Worm (Caenorhabditis elegans) whole organism, L4/young adult: Measurements from ENCODE around the gene T10B9.14.

Source experiments
- W03F9.2 ChIP-seq: fragments of 150-350 bp; optimal IDR thresholded peaks from 2 replicates; lab custom pipeline; 2014; ENCODE audit warnings: missing biosample characterization, missing genetic modification characterization
- dao-5 ChIP-seq: sonication (generic microtip); optimal IDR thresholded peaks from 2 replicates; lab custom pipeline; 2016; ENCODE audit warnings: missing genotype, missing genetic modification characterization, moderate library complexity, missing compliant biosample characterization
- him-1 ChIP-seq: sonication (generic microtip); optimal IDR thresholded peaks from 2 replicates; lab custom pipeline; 2016; ENCODE audit warnings: missing genotype, missing genetic modification reagents, missing genetic modification characterization, missing compliant biosample characterization

Gene T10B9.14

ce11 chrII:9753730-9754129 is 28.5 kb downstream of the T10B9.14 start, which contains the start of gene ZK1321.1:
Gene ZK1321.1 (plus strand): TSS chrII:9754030.
- TF ChIP-seq him-1 (tag; lab: Kevin White, UChicago), result no peak

ce11 chrII:9753056-9753455 is 29.2 kb downstream of the T10B9.14 start, which contains the start of gene Y53C12B.7:
Gene Y53C12B.7 (minus strand): TSS chrII:9753218.
- TF ChIP-seq dao-5, result no peak
- no peak for TF ChIP-seq him-1 (tag; lab: Kevin White, UChicago)
- no peak for TF ChIP-seq W03F9.2 (tag; lab: Kevin White, UChicago)

- TF ChIP-seq dao-5, result no peak
- TF ChIP-seq him-1 (tag; lab: Kevin White, UChicago), result no peak
- no peak for TF ChIP-seq W03F9.2 (tag; lab: Kevin White, UChicago)
These were observed 30.0 kb downstream of the T10B9.14 start for ce11 chrII:9752278-9752677.

ce11 chrII:9746069-9746468 is 36.2 kb downstream of the T10B9.14 start, which contains the start of the genes Y53C12B.1 and nos-3:
Gene Y53C12B.1 (minus strand): TSS chrII:9746078.
Gene nos-3 (plus strand): TSS chrII:9746316.
- peak; percentile 85 for TF ChIP-seq W03F9.2 (tag; lab: Kevin White, UChicago)
- TF ChIP-seq him-1 (tag; lab: Kevin White, UChicago), result peak; percentile 14
- no peak for TF ChIP-seq dao-5

- TF ChIP-seq W03F9.2 (tag; lab: Kevin White, UChicago), result no peak
- no peak for TF ChIP-seq him-1 (tag; lab: Kevin White, UChicago)
- no peak for TF ChIP-seq dao-5
These were observed 39.5 kb downstream of the T10B9.14 start, which contains the start of gene pno-1 for ce11 chrII:9742784-9743183. Gene pno-1 (minus strand): TSS chrII:9742884.

- no peak for TF ChIP-seq dao-5
- TF ChIP-seq him-1 (tag; lab: Kevin White, UChicago), result no peak
- no peak for TF ChIP-seq W03F9.2 (tag; lab: Kevin White, UChicago)
These were observed 40.8 kb downstream of the T10B9.14 start for ce11 chrII:9741400-9741799.

- TF ChIP-seq dao-5 (no peak), W03F9.2 (tag; lab: Kevin White, UChicago) (no peak), him-1 (tag; lab: Kevin White, UChicago) (no peak)
These were observed 41.7 kb downstream of the T10B9.14 start for ce11 chrII:9740552-9740951.

ce11 chrII:9738820-9739219 is 43.4 kb downstream of the T10B9.14 start:
- no peak for TF ChIP-seq W03F9.2 (tag; lab: Kevin White, UChicago)
- no peak for TF ChIP-seq dao-5
- no peak for TF ChIP-seq him-1 (tag; lab: Kevin White, UChicago)

- TF ChIP-seq W03F9.2 (tag; lab: Kevin White, UChicago) (no peak), him-1 (tag; lab: Kevin White, UChicago) (no peak), dao-5 (no peak)
These were observed 46.5 kb downstream of the T10B9.14 start for ce11 chrII:9735785-9736184.
